Fruit fly (Drosophila melanogaster): ENCODE measurements around the gene CtIP.
A peak's percentile ranks its signal among the peaks of the same experiment; 100 is the strongest.

The CtIP gene

dm6 chr3L:20474789-20475208 is 38.7 kb downstream of the CtIP start (continued):
- TF ChIP-seq Dek (tag; optimal IDR thresholded peaks at IDR 0.05) (peak; percentile 87), CG17328 (GFP tag; IDR thresholded peaks at IDR 0.05) (no peak), CG16863 (GFP tag; optimal IDR thresholded peaks at IDR 0.05) (peak; percentile 83), CG9817 (tag; optimal IDR thresholded peaks at IDR 0.05) (peak; percentile 89), CG14050 (GFP tag; IDR thresholded peaks at IDR 0.05) (no peak), CG1529 (GFP tag; optimal IDR thresholded peaks at IDR 0.05) (peak; percentile 73), CG2129 (GFP tag; IDR thresholded peaks at IDR 0.05; ENCODE audit: partially characterized antibody) (no peak), wdn (GFP tag; IDR thresholded peaks at IDR 0.05) (no peak), CG14441 (GFP tag; IDR thresholded peaks at IDR 0.05) (no peak), ham (GFP tag; IDR thresholded peaks at IDR 0.05) (no peak), Bgb (GFP tag; IDR thresholded peaks at IDR 0.05; ENCODE audit: partially characterized antibody) (no peak), fd102C (GFP tag; optimal IDR thresholded peaks at IDR 0.05) (no peak), CG8924 (tag; optimal IDR thresholded peaks at IDR 0.05) (peak; percentile 91), Stat92E (GFP tag; optimal IDR thresholded peaks at IDR 0.05) (no peak), CG12744 (GFP tag; optimal IDR thresholded peaks at IDR 0.05) (peak; percentile 74), CG10267 (tag; optimal IDR thresholded peaks at IDR 0.05) (peak; percentile 82), CG10431 (GFP tag; optimal IDR thresholded peaks at IDR 0.05) (peak; percentile 33), CG1792 (GFP tag; optimal IDR thresholded peaks at IDR 0.05) (peak; percentile 75), zfh2 (GFP tag; optimal IDR thresholded peaks at IDR 0.05) (peak; percentile 90), CG30020 (tag; optimal IDR thresholded peaks at IDR 0.05) (peak; percentile 63), Adf1 (GFP tag; IDR thresholded peaks at IDR 0.05) (no peak), sna (GFP tag; IDR thresholded peaks at IDR 0.05; ENCODE audit: partially characterized antibody) (no peak), mld (GFP tag; IDR thresholded peaks at IDR 0.05; ENCODE audit: partially characterized antibody) (no peak), CG3995 (GFP tag; optimal IDR thresholded peaks at IDR 0.05) (peak; percentile 37), CG5953 (GFP tag; IDR thresholded peaks at IDR 0.05) (no peak), CG11093 (GFP tag; IDR thresholded peaks at IDR 0.05) (peak; percentile 69; the same call in 2 of the 3 replicates), trem (tag; optimal IDR thresholded peaks at IDR 0.05) (peak; percentile 70), CG18476 (GFP tag; optimal IDR thresholded peaks at IDR 0.05) (peak; percentile 86), CG9932 (GFP tag; IDR thresholded peaks at IDR 0.05) (no peak), CG4730 (GFP tag; IDR thresholded peaks at IDR 0.05) (no peak), nom (GFP tag; optimal IDR thresholded peaks at IDR 0.05) (peak; percentile 51), hbn (GFP tag; IDR thresholded peaks at IDR 0.05; ENCODE audit: partially characterized antibody) (no peak), Myb (GFP tag; optimal IDR thresholded peaks at IDR 0.05) (peak; percentile 76), maf-S (GFP tag; optimal IDR thresholded peaks at IDR 0.05) (peak; percentile 78), CG18599 (GFP tag; optimal IDR thresholded peaks at IDR 0.05) (peak; percentile 92), Dp (GFP tag; optimal IDR thresholded peaks at IDR 0.05) (peak; percentile 49), CG7987 (GFP tag; optimal IDR thresholded peaks at IDR 0.05) (peak; percentile 91), corto (GFP tag; optimal IDR thresholded peaks at IDR 0.05) (peak; percentile 65), NC2α (GFP tag; optimal IDR thresholded peaks at IDR 0.05) (peak; percentile 53), CG31441 (GFP tag; IDR thresholded peaks at IDR 0.05) (no peak), ind (GFP tag; optimal IDR thresholded peaks at IDR 0.05) (peak; percentile 93), slp2 (GFP tag; optimal IDR thresholded peaks at IDR 0.05) (peak; percentile 73), CG33557 (GFP tag; optimal IDR thresholded peaks at IDR 0.05) (peak; percentile 69), Kr (GFP tag; optimal IDR thresholded peaks at IDR 0.05) (no peak), CG3281 (GFP tag; optimal IDR thresholded peaks at IDR 0.05) (peak; percentile 88), CG3726 (GFP tag; IDR thresholded peaks at IDR 0.05) (no peak), Side (GFP tag; optimal IDR thresholded peaks at IDR 0.05) (peak; percentile 81), Nf-YC (tag; optimal IDR thresholded peaks at IDR 0.05) (peak; percentile 81), CG9609 (GFP tag; optimal IDR thresholded peaks at IDR 0.05) (peak; percentile 84), GATAe (GFP tag; conservative IDR thresholded peaks at IDR 0.05) (no peak), Six4 (GFP tag; optimal IDR thresholded peaks at IDR 0.05) (peak; percentile 83)
